Worm (Caenorhabditis elegans): ENCODE measurements around the gene Y39H10B.3.

ce11 chrV:3668464-3668863 lies 2.1 kb upstream of the Y39H10B.3 start, which contains the start of gene Y39H10B.2:
- TF ChIP-seq ama-1 (optimal IDR thresholded peaks at IDR 0.05) (no peak), hmg-4 (GFP tag; optimal IDR thresholded peaks at IDR 0.05) (no peak), hnd-1 (tag; optimal IDR thresholded peaks at IDR 0.05) (no peak)
